Worm (Caenorhabditis elegans) whole organism, young adult: ENCODE measurements around the gene ZK1127.3.

ENCODE experiments used
- F37B4.10 ChIP-seq: fragments of 200-800 bp; sonication (Bioruptor generic); IDR thresholded peaks from 2 replicates; pipeline ENCODE4 v1.3.6; 2022; ENCODE audit warnings: missing genetic modification characterization, missing compliant biosample characterization
- Y56A3A.18 ChIP-seq: fragments of 200-800 bp; sonication (Bioruptor generic); IDR thresholded peaks from 2 replicates; pipeline ENCODE4 v1.3.6; 2022; ENCODE audit warnings: missing genetic modification reagents, missing genetic modification characterization, missing compliant biosample characterization
- ama-1 ChIP-seq, 3 experiments: fragments of 150-350 bp in 1 of 3; sonication (generic microtip) in 2 of 3; optimal IDR thresholded peaks; 2 replicates each; lab custom pipeline; 2014 to 2018; ENCODE audit warnings: missing biosample characterization in 2 of 3, missing genetic modification characterization in 2 of 3, missing genetic modification reagents in 2 of 3
- dpl-1 ChIP-seq: fragments of 150-350 bp; optimal IDR thresholded peaks from 2 replicates; lab custom pipeline; 2014; ENCODE audit warnings: missing biosample characterization, missing genetic modification reagents, missing genetic modification characterization
- ets-4 ChIP-seq: fragments of 200-800 bp; sonication (Bioruptor generic); optimal IDR thresholded peaks from 2 replicates; lab custom pipeline; 2018; ENCODE audit warnings: mild to moderate bottlenecking, missing genetic modification characterization, missing compliant biosample characterization
- madf-3 ChIP-seq: fragments of 200-800 bp; sonication (Bioruptor generic); IDR thresholded peaks from 2 replicates; pipeline ENCODE4 v1.3.6; 2022; ENCODE audit warnings: missing genetic modification reagents, missing genetic modification characterization, missing compliant biosample characterization
- mxl-1 ChIP-seq: sonication (generic microtip); optimal IDR thresholded peaks from 2 replicates; lab custom pipeline; 2016; ENCODE audit warnings: missing genetic modification characterization, missing compliant biosample characterization
- nfya-1 ChIP-seq: sonication (generic microtip); optimal IDR thresholded peaks from 2 replicates; lab custom pipeline; 2017; ENCODE audit warnings: antibody characterized with exemption, missing compliant biosample characterization, missing genetic modification characterization, borderline replicate concordance; ENCODE audit not compliant: insufficient read depth
- nhr-90 ChIP-seq: sonication (generic microtip); optimal IDR thresholded peaks from 2 replicates; lab custom pipeline; 2016; ENCODE audit warnings: missing genotype, mild to moderate bottlenecking, missing genetic modification characterization, missing compliant biosample characterization
- pha-4 ChIP-seq: fragments of 150-350 bp; sonication (generic microtip); optimal IDR thresholded peaks from 2 replicates; lab custom pipeline; 2014; ENCODE audit warnings: missing biosample characterization, missing genetic modification reagents, missing genetic modification characterization
- snpc-4 ChIP-seq, 5 experiments: fragments of 150-350 bp in 1 of 5; sonication (generic microtip) in 4 of 5; optimal IDR thresholded peaks; 2 replicates each; lab custom pipeline; 2014 to 2018; ENCODE audit warnings: missing genetic modification characterization in 5 of 5, missing biosample characterization in 3 of 5, antibody characterized with exemption in 2 of 5, mild to moderate bottlenecking in 2 of 5, missing compliant biosample characterization in 2 of 5, missing genotype in 2 of 5, moderate library complexity in 2 of 5, missing genetic modification reagents in 1 of 5
- ztf-3 ChIP-seq: fragments of 200-800 bp; sonication (Bioruptor generic); optimal IDR thresholded peaks from 2 replicates; lab custom pipeline; 2018; ENCODE audit warnings: mild to moderate bottlenecking, missing genetic modification characterization, missing compliant biosample characterization

DNA sequence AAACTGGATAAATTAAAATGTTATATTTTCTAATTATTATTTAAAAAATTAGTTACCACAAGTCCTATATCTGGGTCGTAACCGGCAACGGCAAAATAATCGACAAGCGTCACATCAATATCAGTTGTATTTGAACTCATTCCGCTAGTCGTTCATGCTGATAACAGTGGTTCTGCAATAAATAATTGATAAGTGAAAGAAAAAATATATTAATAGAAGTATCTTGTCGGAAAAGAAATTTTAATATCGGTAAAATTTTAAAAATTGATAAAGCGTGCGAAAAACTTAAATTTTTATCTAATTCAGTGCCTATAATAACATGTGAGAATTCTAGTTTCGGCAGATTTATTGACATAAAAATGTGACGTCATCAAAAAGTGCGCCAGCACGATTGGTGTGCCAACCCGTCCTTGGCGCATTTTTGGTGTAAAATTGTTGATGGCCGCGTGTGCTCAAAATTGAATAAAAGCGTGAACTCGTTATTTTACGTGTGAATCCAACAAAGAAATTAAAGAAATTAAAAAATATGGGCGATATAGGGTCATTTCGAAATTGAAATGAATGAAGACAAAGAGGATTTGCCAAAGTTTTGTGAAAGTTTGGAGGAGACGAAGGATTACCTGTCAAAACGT, 32.6 kb upstream of the ZK1127.3 start, which contains the start of the genes lst-6 and lst-5:
- TF ChIP-seq nfya-1 (tag; lab: Kevin White, UChicago) (no peak), ztf-3 (GFP tag; lab: Kevin White, UChicago) (no peak), madf-3 (GFP tag; lab: Robert Waterston, UW) (no peak), snpc-4 (GFP tag; optimal IDR thresholded peaks at IDR 0.05; lab: Kevin White, UChicago) (no peak), snpc-4 (tag; optimal IDR thresholded peaks at IDR 0.05; lab: Kevin White, UChicago) (peak in 2 of 4 experiments; percentile 10 to 46), dpl-1 (GFP tag; lab: Kevin White, UChicago) (no peak), nhr-90 (no peak), mxl-1 (no peak), ama-1 (optimal IDR thresholded peaks at IDR 0.05; lab: Kevin White, UChicago) (no peak), ama-1 (GFP tag; optimal IDR thresholded peaks at IDR 0.05; lab: Kevin White, UChicago) (no peak), F37B4.10 (GFP tag; lab: Robert Waterston, UW) (no peak), ets-4 (GFP tag; lab: Kevin White, UChicago) (no peak), Y56A3A.18 (GFP tag; lab: Robert Waterston, UW) (no peak), pha-4 (tag; lab: Kevin White, UChicago) (no peak)
